Worm (Caenorhabditis elegans): ENCODE measurements around the gene sftd-3.

ce11 chrII:8911929-8912328, 52.0 kb downstream of the sftd-3 start, which contains the start of gene B0457.4:
- no peak for TF ChIP-seq ref-1 (GFP tag; conservative IDR thresholded peaks at IDR 0.05)
- TF ChIP-seq klf-2 (GFP tag; conservative IDR thresholded peaks at IDR 0.05), result no peak
- TF ChIP-seq flt-1 (GFP tag; IDR thresholded peaks at IDR 0.05), result no peak
- TF ChIP-seq med-1 (GFP tag; optimal IDR thresholded peaks at IDR 0.05; ENCODE audit: insufficient read depth), result no peak
- no peak for TF ChIP-seq ztf-23 (GFP tag; IDR thresholded peaks at IDR 0.05)
- no peak for TF ChIP-seq tab-1 (GFP tag; IDR thresholded peaks at IDR 0.05)
- no peak for TF ChIP-seq cog-1 (tag; optimal IDR thresholded peaks at IDR 0.05)

Measured in whole organism, midembryonic.